In genomic region chrX:19364034-19364433, dm6 we compare ENCODE assay signal across 2 fruit fly cellular contexts.
TF ChIP-seq lines count a peak whose summit lies in the region.

No protein-coding gene starts in this region.

- TF ChIP-seq CTCF in whole organism, embryonic (GFP tag; optimal IDR thresholded peaks at IDR 0.05; lab: Kevin White, UChicago) = no peak

TF ChIP-seq in whole organism, embryonic, 481 proteins besides CTCF, POLR2A, EP300 and RAD21:
- TF ChIP-seq nerfin-1 (tag; optimal IDR thresholded peaks at IDR 0.05; lab: Kevin White, UChicago) (peak; percentile 51), grau (tag; optimal IDR thresholded peaks at IDR 0.05; lab: Kevin White, UChicago) (peak; percentile 71), twi (tag; optimal IDR thresholded peaks at IDR 0.05; lab: Kevin White, UChicago) (peak; percentile 24), pros (GFP tag; optimal IDR thresholded peaks at IDR 0.05; lab: Kevin White, UChicago) (peak; percentile 93), sd (tag; optimal IDR thresholded peaks at IDR 0.05; lab: Kevin White, UChicago) (peak; percentile 43), HmgD (GFP tag; optimal IDR thresholded peaks at IDR 0.05; lab: Kevin White, UChicago) (no peak), gsb-n (tag; optimal IDR thresholded peaks at IDR 0.05; lab: Kevin White, UChicago) (peak; percentile 16), crol (GFP tag; IDR thresholded peaks at IDR 0.05; lab: Robert Waterston, UW) (peak; percentile 45; the same call in 1 of the 2 replicates), Hmx (GFP tag; optimal IDR thresholded peaks at IDR 0.05; lab: Kevin White, UChicago) (no peak), CG5180 (GFP tag; optimal IDR thresholded peaks at IDR 0.05; lab: Kevin White, UChicago) (peak; percentile 9), Blimp-1 (GFP tag; optimal IDR thresholded peaks at IDR 0.05; lab: Kevin White, UChicago) (peak; percentile 48), so (GFP tag; IDR thresholded peaks at IDR 0.05; lab: Robert Waterston, UW) (no peak), sqz (GFP tag; optimal IDR thresholded peaks at IDR 0.05; lab: Kevin White, UChicago) (peak; percentile 27), CG2199 (GFP tag; IDR thresholded peaks at IDR 0.05; lab: Robert Waterston, UW) (peak; percentile 70; the same call in 1 of the 3 replicates)
TF ChIP-seq in whole organism, embryonic: peak in this region for 11.

TF ChIP-seq in whole organism, prepupa, 60 proteins besides CTCF, POLR2A, EP300 and RAD21:
- TF ChIP-seq CG6163 (GFP tag; IDR thresholded peaks at IDR 0.05; lab: Robert Waterston, UW) (0 out of 3 replicates have a peak, but pooled peaks have one; percentile 11), ss (GFP tag; optimal IDR thresholded peaks at IDR 0.05; lab: Kevin White, UChicago) (no peak), Blimp-1 (GFP tag; optimal IDR thresholded peaks at IDR 0.05; lab: Kevin White, UChicago) (no peak), svp (GFP tag; lab: Kevin White, UChicago) (peak; percentile 27), CG32006 (GFP tag; optimal IDR thresholded peaks at IDR 0.05; lab: Kevin White, UChicago) (no peak)

Comparison
In these comparisons a context has a peak if more than half of its experiments do, and no peak if none do; other contexts are left out.
1. Of the 7 proteins assayed by ChIP-seq in both whole organism, embryonic and whole organism, prepupa: peak only in whole organism, embryonic: Blimp-1; only in whole organism, prepupa: none; in both: none; in neither: 6.